Fruit fly (Drosophila melanogaster) whole organism, embryonic: ENCODE measurements around the gene Ssk.

Experiments
- Adf1 ChIP-seq: fragments of 200-800 bp; sonication (Bioruptor generic); IDR thresholded peaks from 2 replicates; pipeline ENCODE4 v1.3.6; 2022; ENCODE audit warnings: missing biosample characterization, missing genetic modification characterization
- Aef1 ChIP-seq: fragments of 200-800 bp; sonication (Bioruptor generic); IDR thresholded peaks from 3 replicates; pipeline ENCODE4 v1.3.6; 2022; ENCODE audit warnings: missing biosample characterization, missing genetic modification characterization
- Awh ChIP-seq: fragments of 200-800 bp; sonication (Bioruptor generic); IDR thresholded peaks from 2 replicates; pipeline ENCODE4, ENCODE4 v1.3.6; 2022; ENCODE audit warnings: missing biosample characterization, missing genetic modification characterization
- Bgb ChIP-seq: fragments of 200-800 bp; sonication (Bioruptor generic); IDR thresholded peaks from 2 replicates; pipeline ENCODE4 v1.3.6; 2022; ENCODE audit warnings: missing biosample characterization, missing genetic modification characterization; ENCODE audit not compliant: partially characterized antibody
- CG11504 ChIP-seq: fragments of 200-800 bp; sonication (Bioruptor generic); optimal IDR thresholded peaks from 3 replicates; lab custom pipeline; 2019; ENCODE audit warnings: missing biosample characterization, mild to moderate bottlenecking, missing genetic modification characterization, moderate library complexity
- CG11723 ChIP-seq: fragments of 200-800 bp; sonication (Bioruptor generic); optimal IDR thresholded peaks from 2 replicates; lab custom pipeline; 2017; ENCODE audit warnings: missing biosample characterization, mild to moderate bottlenecking, missing genetic modification characterization
- CG12071 ChIP-seq: fragments of 200-800 bp; sonication (Bioruptor generic); optimal IDR thresholded peaks from 3 replicates; lab custom pipeline; 2018; ENCODE audit warnings: missing biosample characterization, mild to moderate bottlenecking, missing genetic modification characterization
- CG12769 ChIP-seq: fragments of 200-800 bp; sonication (Bioruptor generic); optimal IDR thresholded peaks from 2 replicates; lab custom pipeline; 2019; ENCODE audit warnings: missing biosample characterization, mild to moderate bottlenecking, missing genetic modification characterization, moderate library complexity
- CG14050 ChIP-seq: fragments of 200-800 bp; sonication (Bioruptor generic); IDR thresholded peaks from 3 replicates; pipeline ENCODE4 v1.3.6; 2022; ENCODE audit warnings: missing biosample characterization, missing genetic modification characterization
- CG14441 ChIP-seq: fragments of 200-800 bp; sonication (Bioruptor generic); IDR thresholded peaks from 2 replicates; pipeline ENCODE4 v1.3.6; 2022; ENCODE audit warnings: missing biosample characterization, missing genetic modification characterization
- CG14965 ChIP-seq: fragments of 200-800 bp; sonication (Bioruptor generic); optimal IDR thresholded peaks from 2 replicates; lab custom pipeline; 2016; ENCODE audit warnings: missing biosample characterization, missing genetic modification characterization, borderline replicate concordance
- CG1529 ChIP-seq: fragments of 200-800 bp; sonication (Bioruptor generic); optimal IDR thresholded peaks from 3 replicates; lab custom pipeline; 2018; ENCODE audit warnings: missing biosample characterization, missing genetic modification characterization
- CG17385 ChIP-seq: fragments of 200-800 bp; sonication (Bioruptor generic); optimal IDR thresholded peaks from 3 replicates; lab custom pipeline; 2018; ENCODE audit warnings: missing biosample characterization, mild to moderate bottlenecking, missing genetic modification characterization
- CG18262 ChIP-seq: fragments of 200-800 bp; optimal IDR thresholded peaks from 3 replicates; lab custom pipeline; 2019; ENCODE audit warnings: missing biosample characterization, mild to moderate bottlenecking, missing genetic modification characterization, moderate library complexity
- CG18764 ChIP-seq: fragments of 200-800 bp; sonication (Bioruptor generic); optimal IDR thresholded peaks from 3 replicates; lab custom pipeline; 2016; ENCODE audit warnings: missing biosample characterization, missing genetic modification characterization
- CG31365 ChIP-seq: fragments of 200-800 bp; sonication (Bioruptor generic); optimal IDR thresholded peaks from 2 replicates; lab custom pipeline; 2018; ENCODE audit warnings: missing biosample characterization, mild to moderate bottlenecking, missing genetic modification characterization
- CG32532 ChIP-seq: fragments of 200-800 bp; sonication (Bioruptor generic); IDR thresholded peaks from 2 replicates; pipeline ENCODE4 v1.3.6; 2022; ENCODE audit warnings: missing biosample characterization, missing genetic modification characterization
- CG3281 ChIP-seq: fragments of 200-800 bp; sonication (Bioruptor generic); optimal IDR thresholded peaks from 3 replicates; lab custom pipeline; 2017; ENCODE audit warnings: missing biosample characterization, mild to moderate bottlenecking, missing genetic modification characterization
- CG7963 ChIP-seq: fragments of 200-800 bp; sonication (Bioruptor generic); IDR thresholded peaks from 3 replicates; pipeline ENCODE4 v1.3.6; 2022; ENCODE audit warnings: missing biosample characterization, missing genetic modification characterization; ENCODE audit not compliant: partially characterized antibody
- CG8281 ChIP-seq: fragments of 200-800 bp; sonication (Bioruptor generic); optimal IDR thresholded peaks from 2 replicates; lab custom pipeline; 2018; ENCODE audit warnings: missing biosample characterization, mild to moderate bottlenecking, missing genetic modification characterization, moderate library complexity
- CG9437 ChIP-seq: fragments of 200-800 bp; sonication (Bioruptor generic); optimal IDR thresholded peaks from 2 replicates; lab custom pipeline; 2018; ENCODE audit warnings: missing biosample characterization, mild to moderate bottlenecking, missing genetic modification characterization
- CG9876 ChIP-seq: fragments of 200-800 bp; sonication (Bioruptor generic); optimal IDR thresholded peaks from 2 replicates; lab custom pipeline; 2016; ENCODE audit warnings: missing biosample characterization, missing genetic modification characterization
- Dp ChIP-seq: fragments of 200-800 bp; sonication (Bioruptor generic); optimal IDR thresholded peaks from 2 replicates; lab custom pipeline; 2018; ENCODE audit warnings: missing biosample characterization, mild to moderate bottlenecking, missing genetic modification characterization, moderate library complexity
- Eip74EF ChIP-seq, 2 experiments: fragments of 200-800 bp in 1 of 2; fragments of >200 bp in 1 of 2; sonication (Bioruptor generic) in 1 of 2; optimal IDR thresholded peaks; 2 replicates each; lab custom pipeline; 2017 to 2019; ENCODE audit warnings: missing biosample characterization in 2 of 2, missing genetic modification characterization in 2 of 2, mild to moderate bottlenecking in 1 of 2, moderate library complexity in 1 of 2
- HLH4C ChIP-seq: fragments of 200-800 bp; sonication (Bioruptor generic); IDR thresholded peaks from 3 replicates; pipeline ENCODE4 v1.3.6; 2022; ENCODE audit warnings: missing biosample characterization, missing genetic modification characterization; ENCODE audit not compliant: partially characterized antibody
- HLH54F ChIP-seq: fragments of 200-800 bp; sonication (Bioruptor generic); optimal IDR thresholded peaks from 3 replicates; lab custom pipeline; 2016; ENCODE audit warnings: missing biosample characterization, missing genetic modification characterization
- Hand ChIP-seq: fragments of 200-800 bp; sonication (Bioruptor generic); optimal IDR thresholded peaks from 2 replicates; lab custom pipeline; 2017; ENCODE audit warnings: mild to moderate bottlenecking, missing biosample characterization, missing genetic modification reagents, missing genetic modification characterization
- HmgD ChIP-seq: fragments of 200-800 bp; sonication (Bioruptor generic); optimal IDR thresholded peaks from 3 replicates; lab custom pipeline; 2016; ENCODE audit warnings: missing biosample characterization, missing genetic modification characterization
- Hmx ChIP-seq: fragments of 200-800 bp; sonication (Bioruptor generic); optimal IDR thresholded peaks from 2 replicates; lab custom pipeline; 2016; ENCODE audit warnings: missing biosample characterization, missing genetic modification characterization
- Meics ChIP-seq: fragments of 200-800 bp; sonication (Bioruptor generic); optimal IDR thresholded peaks from 2 replicates; lab custom pipeline; 2017; ENCODE audit warnings: missing biosample characterization, mild to moderate bottlenecking, missing genetic modification characterization
- Nf-YB ChIP-seq: fragments of 200-800 bp; sonication (Bioruptor generic); optimal IDR thresholded peaks from 3 replicates; lab custom pipeline; 2019; ENCODE audit warnings: missing biosample characterization, mild to moderate bottlenecking, missing genetic modification characterization, moderate library complexity
- Optix ChIP-seq: fragments of 200-800 bp; sonication (Bioruptor generic); IDR thresholded peaks from 3 replicates; pipeline ENCODE4 v1.3.6; 2022; ENCODE audit warnings: missing biosample characterization, missing genetic modification characterization
- Sox102F ChIP-seq: fragments of 200-800 bp; sonication (Bioruptor generic); optimal IDR thresholded peaks from 2 replicates; lab custom pipeline; 2018; ENCODE audit warnings: missing biosample characterization, mild to moderate bottlenecking, missing genetic modification characterization, moderate library complexity
- Xbp1 ChIP-seq: fragments of 200-800 bp; sonication (Bioruptor generic); optimal IDR thresholded peaks from 3 replicates; lab custom pipeline; 2016; ENCODE audit warnings: missing biosample characterization, mild to moderate bottlenecking, missing genetic modification characterization
- bowl ChIP-seq: fragments of 200-800 bp; sonication (Bioruptor generic); IDR thresholded peaks from 2 replicates; pipeline ENCODE4 v1.3.6; 2022; ENCODE audit warnings: missing biosample characterization, missing genetic modification characterization
- cas ChIP-seq: fragments of 200-800 bp; sonication (Bioruptor generic); IDR thresholded peaks from 2 replicates; pipeline ENCODE4 v1.3.6; 2022; ENCODE audit warnings: missing biosample characterization, missing genetic modification characterization
- chn ChIP-seq: fragments of 200-800 bp; sonication (Bioruptor generic); optimal IDR thresholded peaks from 2 replicates; lab custom pipeline; 2016; ENCODE audit warnings: missing biosample characterization, missing genetic modification characterization
- emc ChIP-seq: fragments of 200-800 bp; sonication (Bioruptor generic); optimal IDR thresholded peaks from 2 replicates; lab custom pipeline; 2016; ENCODE audit warnings: missing biosample characterization, missing genetic modification characterization
- ftz-f1 ChIP-seq: fragments of 200-800 bp; sonication (Bioruptor generic); optimal IDR thresholded peaks from 2 replicates; lab custom pipeline; 2016; ENCODE audit warnings: missing biosample characterization, missing genetic modification characterization
- fu2 ChIP-seq: fragments of 200-800 bp; sonication (Bioruptor generic); optimal IDR thresholded peaks from 2 replicates; lab custom pipeline; 2016; ENCODE audit warnings: missing biosample characterization, missing genetic modification characterization
- insv ChIP-seq, 2 experiments: fragments of 200-800 bp; sonication (Bioruptor generic); optimal IDR thresholded peaks; 3 replicates each; lab custom pipeline; 2016 to 2018; ENCODE audit warnings: missing biosample characterization in 2 of 2, missing genetic modification characterization in 2 of 2
- jigr1 ChIP-seq: fragments of 200-800 bp; sonication (Bioruptor generic); IDR thresholded peaks from 3 replicates; pipeline ENCODE4 v1.3.6; 2022; ENCODE audit warnings: missing biosample characterization, missing genetic modification characterization
- mirr ChIP-seq: fragments of 200-800 bp; sonication (Bioruptor generic); optimal IDR thresholded peaks from 3 replicates; lab custom pipeline; 2018; ENCODE audit warnings: missing biosample characterization, mild to moderate bottlenecking, missing genetic modification characterization
- nau ChIP-seq: fragments of 200-800 bp; sonication (Bioruptor generic); optimal IDR thresholded peaks from 3 replicates; lab custom pipeline; 2017; ENCODE audit warnings: missing biosample characterization, mild to moderate bottlenecking, missing genetic modification characterization, missing genetic modification reagents
- nerfin-2 ChIP-seq: fragments of 200-800 bp; sonication (Bioruptor generic); IDR thresholded peaks from 2 replicates; pipeline ENCODE4 v1.3.6; 2022; ENCODE audit warnings: missing biosample characterization, missing genetic modification characterization; ENCODE audit not compliant: partially characterized antibody
- peb ChIP-seq: fragments of 200-800 bp; sonication (Bioruptor generic); IDR thresholded peaks from 2 replicates; pipeline ENCODE4 v1.3.6; 2022; ENCODE audit warnings: missing biosample characterization, missing genetic modification characterization
- sim ChIP-seq: fragments of 200-800 bp; sonication (Bioruptor generic); IDR thresholded peaks from 2 replicates; pipeline ENCODE4 v1.3.6; 2022; ENCODE audit warnings: missing biosample characterization, missing genetic modification characterization
- so ChIP-seq: fragments of 200-800 bp; sonication (Bioruptor generic); IDR thresholded peaks from 3 replicates; pipeline ENCODE4 v1.3.6; 2022; ENCODE audit warnings: missing biosample characterization, missing genetic modification characterization
- sqz ChIP-seq: fragments of 200-800 bp; sonication (Bioruptor generic); optimal IDR thresholded peaks from 3 replicates; lab custom pipeline; 2018; ENCODE audit warnings: missing biosample characterization, mild to moderate bottlenecking, missing genetic modification characterization
- twi ChIP-seq: fragments of 200-800 bp; optimal IDR thresholded peaks from 2 replicates; lab custom pipeline; 2019; ENCODE audit warnings: missing biosample characterization, mild to moderate bottlenecking, missing genetic modification characterization, moderate library complexity
- usp ChIP-seq: fragments of >200 bp; optimal IDR thresholded peaks from 2 replicates; lab custom pipeline; 2017; ENCODE audit warnings: missing biosample characterization, missing genetic modification characterization

Ssk gene

dm6 chr3L:20195875-20196274, 7.6 kb downstream of the Ssk start (continued):
- no peak for TF ChIP-seq Bgb (GFP tag; lab: Robert Waterston, UW)
- no peak for TF ChIP-seq usp
- no peak for TF ChIP-seq sim (GFP tag; lab: Robert Waterston, UW)
- peak in 1 of 2 experiments; percentile 51 for TF ChIP-seq Eip74EF (GFP tag; optimal IDR thresholded peaks at IDR 0.05; lab: Kevin White, UChicago)
- no peak for TF ChIP-seq fu2 (GFP tag; lab: Kevin White, UChicago)
- TF ChIP-seq CG3281: no peak
- no peak for TF ChIP-seq CG8281 (tag; lab: Kevin White, UChicago)
- TF ChIP-seq CG11504 (tag; lab: Kevin White, UChicago): peak; percentile 80
- TF ChIP-seq CG1529 (GFP tag; lab: Kevin White, UChicago): peak; percentile 31
- peak; percentile 49; the same call in 1 of the 2 replicates for TF ChIP-seq peb (GFP tag; lab: Robert Waterston, UW)
- TF ChIP-seq emc (GFP tag; lab: Kevin White, UChicago): no peak
- TF ChIP-seq CG31365 (tag; lab: Kevin White, UChicago): no peak
- TF ChIP-seq sqz (GFP tag; lab: Kevin White, UChicago): no peak
- TF ChIP-seq insv (GFP tag; optimal IDR thresholded peaks at IDR 0.05; lab: Kevin White, UChicago): no peak
- peak; percentile 64; the same call in 1 of the 3 replicates for TF ChIP-seq so (GFP tag; lab: Robert Waterston, UW)
- no peak for TF ChIP-seq cas (GFP tag; lab: Robert Waterston, UW)
- no peak for TF ChIP-seq Hand (GFP tag; lab: Kevin White, UChicago)
- no peak for TF ChIP-seq bowl (GFP tag; lab: Robert Waterston, UW)
- TF ChIP-seq CG9437 (GFP tag; lab: Kevin White, UChicago): peak; percentile 18
- TF ChIP-seq HLH54F (GFP tag; lab: Kevin White, UChicago): no peak
- no peak for TF ChIP-seq CG9876
- peak; percentile 66 for TF ChIP-seq Xbp1 (GFP tag; lab: Kevin White, UChicago)
- no peak for TF ChIP-seq CG14965
- TF ChIP-seq CG14050: peak; percentile 46; the same call in 1 of the 3 replicates
- no peak for TF ChIP-seq Adf1 (GFP tag; lab: Robert Waterston, UW)
- peak; percentile 78 for TF ChIP-seq Optix (GFP tag; lab: Robert Waterston, UW)
- peak; percentile 57 for TF ChIP-seq CG17385
- TF ChIP-seq Meics (GFP tag; lab: Kevin White, UChicago): peak; percentile 13
- peak; percentile 39; the same call in 2 of the 3 replicates for TF ChIP-seq Aef1
- TF ChIP-seq twi (tag; lab: Kevin White, UChicago): no peak
- TF ChIP-seq Hmx (GFP tag; lab: Kevin White, UChicago): no peak
- no peak for TF ChIP-seq HLH4C
- TF ChIP-seq ftz-f1 (GFP tag; lab: Kevin White, UChicago): no peak
- peak; percentile 55 for TF ChIP-seq CG12769 (tag; lab: Kevin White, UChicago)
- TF ChIP-seq nerfin-2 (GFP tag; lab: Robert Waterston, UW): no peak
- 0 out of 2 replicates have a peak, but pooled peaks have one; percentile 23 for TF ChIP-seq CG32532 (GFP tag; lab: Robert Waterston, UW)
- TF ChIP-seq CG14441 (GFP tag; lab: Robert Waterston, UW): peak; percentile 78
- TF ChIP-seq HmgD (GFP tag; lab: Kevin White, UChicago): no peak
- TF ChIP-seq CG18262 (tag; lab: Kevin White, UChicago): peak; percentile 77
- peak; percentile 15 for TF ChIP-seq nau (GFP tag; lab: Kevin White, UChicago)
- TF ChIP-seq jigr1 (GFP tag; lab: Robert Waterston, UW): 0 out of 3 replicates have a peak, but pooled peaks have one; percentile 43
- peak; percentile 79 for TF ChIP-seq Sox102F (GFP tag; lab: Kevin White, UChicago)
- TF ChIP-seq CG12071 (GFP tag; lab: Kevin White, UChicago): peak; percentile 45
- no peak for TF ChIP-seq CG11723 (GFP tag; lab: Kevin White, UChicago)
- TF ChIP-seq CG7963 (GFP tag; lab: Robert Waterston, UW): no peak
- TF ChIP-seq Awh (GFP tag; lab: Robert Waterston, UW): peak; percentile 58; the same call in 1 of the 2 replicates
- TF ChIP-seq Nf-YB: no peak
- peak; percentile 40 for TF ChIP-seq chn
- peak; percentile 34 for TF ChIP-seq CG18764 (GFP tag; lab: Kevin White, UChicago)
- no peak for TF ChIP-seq Dp (GFP tag; lab: Kevin White, UChicago)
- TF ChIP-seq mirr (GFP tag; lab: Kevin White, UChicago): no peak
